Worm (Caenorhabditis elegans) whole organism, L3 larva: Measurements from ENCODE around the gene noa-1.

ENCODE experiments used
- R02D3.7 ChIP-seq: fragments of 150-350 bp; optimal IDR thresholded peaks from 2 replicates; lab custom pipeline; 2014; ENCODE audit warnings: missing biosample characterization, missing genetic modification characterization
- ZK546.5 ChIP-seq: sonication (generic microtip); optimal IDR thresholded peaks from 2 replicates; lab custom pipeline; 2017; ENCODE audit warnings: missing biosample characterization, missing genetic modification characterization
- ama-1 ChIP-seq: fragments of 150-350 bp; optimal IDR thresholded peaks from 2 replicates; lab custom pipeline; 2018
- ceh-28 ChIP-seq: fragments of 150-350 bp; optimal IDR thresholded peaks from 2 replicates; lab custom pipeline; 2014; ENCODE audit warnings: missing biosample characterization, missing genetic modification reagents, missing genetic modification characterization
- ceh-82 ChIP-seq: fragments of 150-350 bp; optimal IDR thresholded peaks from 2 replicates; lab custom pipeline; 2014; ENCODE audit warnings: missing biosample characterization, missing genetic modification characterization
- daf-12 ChIP-seq: fragments of 150-350 bp; optimal IDR thresholded peaks from 2 replicates; lab custom pipeline; 2014; ENCODE audit warnings: missing biosample characterization, missing genetic modification reagents, missing genetic modification characterization
- egl-27 ChIP-seq: sonication (generic microtip); optimal IDR thresholded peaks from 4 replicates; lab custom pipeline; 2017; ENCODE audit warnings: missing biosample characterization, missing genetic modification reagents, missing genetic modification characterization
- elt-1 ChIP-seq: fragments of 150-350 bp; optimal IDR thresholded peaks from 2 replicates; lab custom pipeline; 2014; ENCODE audit warnings: missing biosample characterization, missing genetic modification characterization
- elt-2 ChIP-seq: sonication (generic microtip); optimal IDR thresholded peaks from 2 replicates; lab custom pipeline; 2016; ENCODE audit warnings: missing genetic modification reagents, mild to moderate bottlenecking, missing genetic modification characterization, missing compliant biosample characterization
- elt-3 ChIP-seq, 3 experiments: fragments of 150-350 bp in 1 of 3; sonication (generic microtip) in 2 of 3; optimal IDR thresholded peaks; 2 replicates in 2 of 3; 4 replicates in 1 of 3; lab custom pipeline; 2014 to 2017; ENCODE audit warnings: missing biosample characterization in 3 of 3, missing genetic modification characterization in 3 of 3
- eor-1 ChIP-seq, 2 experiments: fragments of 150-350 bp; optimal IDR thresholded peaks; 2 replicates each; lab custom pipeline; 2014 to 2018; ENCODE audit warnings: missing biosample characterization in 2 of 2, missing genetic modification characterization in 2 of 2
- fkh-2 ChIP-seq: fragments of 150-350 bp; optimal IDR thresholded peaks from 2 replicates; lab custom pipeline; 2014; ENCODE audit warnings: missing biosample characterization, missing genetic modification reagents, missing genetic modification characterization
- fos-1 ChIP-seq: fragments of 150-350 bp; optimal IDR thresholded peaks from 2 replicates; lab custom pipeline; 2014; ENCODE audit warnings: missing biosample characterization, missing genetic modification characterization
- hmg-11 ChIP-seq: sonication (generic microtip); optimal IDR thresholded peaks from 2 replicates; lab custom pipeline; 2016; ENCODE audit warnings: missing genetic modification characterization, missing compliant biosample characterization
- jun-1 ChIP-seq: fragments of 150-350 bp; optimal IDR thresholded peaks from 2 replicates; lab custom pipeline; 2014; ENCODE audit warnings: missing biosample characterization, missing genetic modification reagents, missing genetic modification characterization
- lin-15B ChIP-seq: fragments of 150-350 bp; optimal IDR thresholded peaks from 2 replicates; lab custom pipeline; 2014; ENCODE audit warnings: missing biosample characterization, missing genetic modification characterization
- lin-39 ChIP-seq: fragments of 150-350 bp; optimal IDR thresholded peaks from 2 replicates; lab custom pipeline; 2018; ENCODE audit warnings: missing biosample characterization, missing genetic modification reagents, missing genetic modification characterization
- mml-1 ChIP-seq: fragments of 150-350 bp; sonication (generic microtip); optimal IDR thresholded peaks from 3 replicates; lab custom pipeline; 2014; ENCODE audit warnings: missing biosample characterization, missing genetic modification characterization
- nfya-1 ChIP-seq: sonication (generic microtip); optimal IDR thresholded peaks from 2 replicates; lab custom pipeline; 2017; ENCODE audit warnings: missing genetic modification characterization, mild to moderate bottlenecking, missing compliant biosample characterization, antibody characterized with exemption, moderate library complexity; ENCODE audit not compliant: insufficient read depth
- nhr-12 ChIP-seq: fragments of 150-350 bp; optimal IDR thresholded peaks from 2 replicates; lab custom pipeline; 2014; ENCODE audit warnings: missing biosample characterization, missing genetic modification characterization
- nhr-23 ChIP-seq: fragments of 150-350 bp; optimal IDR thresholded peaks from 2 replicates; lab custom pipeline; 2014; ENCODE audit warnings: missing biosample characterization, missing genetic modification reagents, missing genetic modification characterization
- nhr-25 ChIP-seq: sonication (generic microtip); optimal IDR thresholded peaks from 2 replicates; lab custom pipeline; 2017; ENCODE audit warnings: missing biosample characterization, missing genetic modification characterization
- pha-4 ChIP-seq: fragments of 150-350 bp; optimal IDR thresholded peaks from 2 replicates; lab custom pipeline; 2014; ENCODE audit warnings: missing biosample characterization, missing genetic modification reagents, missing genetic modification characterization
- pqm-1 ChIP-seq: fragments of 150-350 bp; optimal IDR thresholded peaks from 2 replicates; lab custom pipeline; 2017; ENCODE audit warnings: missing biosample characterization, missing genetic modification characterization, inconsistent platforms
- skn-1 ChIP-seq: fragments of 150-350 bp; optimal IDR thresholded peaks from 2 replicates; lab custom pipeline; 2014; ENCODE audit warnings: missing biosample characterization, missing genetic modification characterization
- snpc-4 ChIP-seq: fragments of 150-350 bp; optimal IDR thresholded peaks from 2 replicates; lab custom pipeline; 2014; ENCODE audit warnings: missing biosample characterization, missing genetic modification characterization
- tbx-2 ChIP-seq: sonication (generic microtip); optimal IDR thresholded peaks from 2 replicates; lab custom pipeline; 2016; ENCODE audit warnings: mild to moderate bottlenecking, missing genetic modification characterization, missing compliant biosample characterization
- unc-62 ChIP-seq: fragments of 150-350 bp; sonication (generic microtip); optimal IDR thresholded peaks from 4 replicates; lab custom pipeline; 2014; ENCODE audit warnings: missing biosample characterization, missing genetic modification reagents, missing genetic modification characterization
- zag-1 ChIP-seq: fragments of 150-350 bp; optimal IDR thresholded peaks from 2 replicates; lab custom pipeline; 2014; ENCODE audit warnings: missing biosample characterization, missing genetic modification characterization
- ztf-11 ChIP-seq: fragments of 150-350 bp; optimal IDR thresholded peaks from 2 replicates; lab custom pipeline; 2014; ENCODE audit warnings: missing biosample characterization, missing genetic modification characterization
- ztf-4 ChIP-seq: fragments of 150-350 bp; optimal IDR thresholded peaks from 2 replicates; lab custom pipeline; 2014; ENCODE audit warnings: missing biosample characterization, missing genetic modification characterization

noa-1 gene

ce11 chrII:13540956-13541355 lies at the start of gene noa-1, which contains the start of gene Y48E1B.17:
Gene noa-1 (minus strand): TSS chrII:13541056.
Gene Y48E1B.17 (minus strand): TSS chrII:13541084.
- TF ChIP-seq jun-1 (tag; lab: Kevin White, UChicago) (no peak), pqm-1 (tag; lab: Kevin White, UChicago) (no peak), nfya-1 (tag; lab: Kevin White, UChicago) (no peak), ZK546.5 (tag; lab: Kevin White, UChicago) (no peak), mml-1 (tag; lab: Kevin White, UChicago) (no peak), fkh-2 (tag; lab: Kevin White, UChicago) (no peak), nhr-12 (tag; lab: Kevin White, UChicago) (no peak), R02D3.7 (tag; lab: Kevin White, UChicago) (no peak), egl-27 (no peak), ceh-28 (tag; lab: Kevin White, UChicago) (no peak), hmg-11 (tag; lab: Kevin White, UChicago) (no peak), tbx-2 (no peak)

- TF ChIP-seq lin-39 (no peak), egl-27 (no peak), zag-1 (tag; lab: Kevin White, UChicago) (no peak), elt-3 (tag; optimal IDR thresholded peaks at IDR 0.05; lab: Kevin White, UChicago) (no peak), ceh-28 (tag; lab: Kevin White, UChicago) (no peak), R02D3.7 (tag; lab: Kevin White, UChicago) (no peak)
Observed at ce11 chrII:13590461-13590860, 49.6 kb upstream of the noa-1 start, which contains the start of gene clec-145. Gene clec-145 (minus strand): TSS chrII:13590561.

ce11 chrII:13585655-13586170 lies 44.9 kb upstream of the noa-1 start, which contains the start of gene Y48E1B.8:
Gene Y48E1B.8 (plus strand): TSS chrII:13585705.
- TF ChIP-seq daf-12 = no peak
- TF ChIP-seq zag-1 (tag; lab: Kevin White, UChicago) = no peak
- TF ChIP-seq nhr-25 (tag; lab: Kevin White, UChicago) = no peak

DNA sequence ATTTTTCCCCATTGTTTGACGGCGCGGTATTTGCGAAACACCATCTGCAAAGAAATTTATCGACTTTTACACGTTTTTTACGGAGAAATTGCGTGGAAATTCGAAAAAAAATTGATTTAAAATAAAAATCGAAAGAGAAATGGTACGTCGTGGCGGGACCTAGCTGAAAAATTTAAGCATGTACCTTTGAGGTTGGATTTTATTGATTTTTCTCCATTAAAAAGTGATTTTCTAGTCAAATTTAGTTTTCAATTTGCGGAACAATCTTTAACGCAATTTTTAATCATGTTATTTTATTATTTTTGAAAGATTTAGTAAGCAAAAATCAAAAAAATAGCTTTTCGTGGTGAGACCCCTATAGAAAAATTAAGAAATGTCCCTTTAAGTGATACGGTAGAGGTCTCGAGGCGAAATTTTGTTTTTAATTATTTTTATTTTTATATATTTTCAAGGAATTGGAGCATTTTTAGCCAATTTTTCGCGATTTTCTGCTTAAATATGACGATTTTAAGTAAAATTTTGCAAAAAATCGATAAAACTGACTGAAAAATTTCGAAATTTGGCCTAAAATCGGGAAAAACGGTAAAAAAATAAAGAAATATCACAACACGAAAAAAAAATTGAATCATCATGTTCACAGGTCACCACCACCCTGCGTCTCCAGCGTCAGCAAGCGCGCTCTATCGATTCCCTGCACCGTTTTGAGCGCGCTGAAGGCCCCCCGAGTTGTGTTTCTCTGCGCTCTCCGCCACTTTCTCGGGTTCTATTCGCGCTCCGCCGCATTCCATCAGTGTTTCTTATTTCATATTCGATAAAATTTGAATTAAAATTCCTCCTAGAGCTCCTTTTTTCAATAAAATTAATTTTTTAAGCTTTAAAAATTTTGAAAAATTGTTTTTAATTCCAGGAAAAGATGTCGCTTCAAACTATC lies 34.4 kb upstream of the noa-1 start, which contains the start of the genes mrpl-37 and lin-38:
Gene mrpl-37 (minus strand): TSS at position 51 of the 931 bp plus-strand sequence.
Gene lin-38 (plus strand): TSS at position 908 of the 931 bp plus-strand sequence.
- TF ChIP-seq snpc-4 (peak; percentile 79), elt-1 (tag; lab: Kevin White, UChicago) (peak; percentile 51), nhr-25 (tag; lab: Kevin White, UChicago) (peak; percentile 61), R02D3.7 (tag; lab: Kevin White, UChicago) (no peak), elt-2 (peak; percentile 47), lin-15B (tag; lab: Kevin White, UChicago) (peak; percentile 97), fos-1 (tag; lab: Kevin White, UChicago) (no peak), nfya-1 (tag; lab: Kevin White, UChicago) (peak; percentile 83), lin-39 (peak; percentile 91), nhr-23 (tag; lab: Kevin White, UChicago) (peak; percentile 67), unc-62 (no peak), ceh-82 (tag; lab: Kevin White, UChicago) (no peak), hmg-11 (tag; lab: Kevin White, UChicago) (peak; percentile 72), pha-4 (tag; lab: Kevin White, UChicago) (peak; percentile 88), eor-1 (tag; optimal IDR thresholded peaks at IDR 0.05; lab: Kevin White, UChicago) (no peak)
- TF ChIP-seq, all 47 proteins: peak for 10

- no peak for TF ChIP-seq mml-1 (tag; lab: Kevin White, UChicago)
- no peak for TF ChIP-seq eor-1 (tag; optimal IDR thresholded peaks at IDR 0.05; lab: Kevin White, UChicago)
- TF ChIP-seq ztf-4 (tag; lab: Kevin White, UChicago) = no peak
- no peak for TF ChIP-seq lin-15B (tag; lab: Kevin White, UChicago)
- TF ChIP-seq skn-1 = no peak
- TF ChIP-seq elt-3 (tag; optimal IDR thresholded peaks at IDR 0.05; lab: Kevin White, UChicago) = no peak
- no peak for TF ChIP-seq ama-1 (lab: Kevin White, UChicago)
- no peak for TF ChIP-seq pqm-1 (tag; lab: Kevin White, UChicago)
- TF ChIP-seq nhr-23 (tag; lab: Kevin White, UChicago) = no peak
- no peak for TF ChIP-seq fos-1 (tag; lab: Kevin White, UChicago)
- no peak for TF ChIP-seq ztf-11 (tag; lab: Kevin White, UChicago)
Observed at ce11 chrII:13574395-13574794, 33.5 kb upstream of the noa-1 start.
